Fruit fly (Drosophila melanogaster) whole organism, embryonic: ENCODE measurements around the gene CG10598.

Experiments used
- Atf-2 ChIP-seq: fragments of 200-800 bp; sonication (Bioruptor generic); optimal IDR thresholded peaks from 2 replicates; lab custom pipeline; 2016; ENCODE audit warnings: missing biosample characterization, missing genetic modification characterization
- Awh ChIP-seq: fragments of 200-800 bp; sonication (Bioruptor generic); IDR thresholded peaks from 2 replicates; pipeline ENCODE4, ENCODE4 v1.3.6; 2022; ENCODE audit warnings: missing biosample characterization, missing genetic modification characterization
- B-H2 ChIP-seq: fragments of 200-800 bp; sonication (Bioruptor generic); optimal IDR thresholded peaks from 2 replicates; lab custom pipeline; 2018; ENCODE audit warnings: missing biosample characterization, mild to moderate bottlenecking, missing genetic modification characterization
- C15 ChIP-seq: fragments of 200-800 bp; sonication (Bioruptor generic); IDR thresholded peaks from 3 replicates; pipeline ENCODE4 v1.3.6; 2022; ENCODE audit warnings: missing biosample characterization, missing genetic modification characterization
- CG10366 ChIP-seq: fragments of 200-800 bp; sonication (Bioruptor generic); IDR thresholded peaks from 2 replicates; pipeline ENCODE4 v1.3.6; 2022; ENCODE audit warnings: missing biosample characterization, missing genetic modification characterization
- CG10654 ChIP-seq: fragments of 200-800 bp; sonication (Bioruptor generic); optimal IDR thresholded peaks from 2 replicates; lab custom pipeline; 2016; ENCODE audit warnings: missing biosample characterization, missing genetic modification characterization
- CG11695 ChIP-seq: fragments of 200-800 bp; sonication (Bioruptor generic); IDR thresholded peaks from 3 replicates; pipeline ENCODE4 v1.3.6; 2022; ENCODE audit warnings: missing biosample characterization, missing genetic modification characterization
- CG13424 ChIP-seq: fragments of 200-800 bp; sonication (Bioruptor generic); optimal IDR thresholded peaks from 2 replicates; lab custom pipeline; 2019; ENCODE audit warnings: missing biosample characterization, mild to moderate bottlenecking, missing genetic modification characterization, moderate library complexity
- CG1603 ChIP-seq: fragments of 200-800 bp; sonication (Bioruptor generic); optimal IDR thresholded peaks from 2 replicates; lab custom pipeline; 2019; ENCODE audit warnings: missing biosample characterization, mild to moderate bottlenecking, missing genetic modification characterization, moderate library complexity
- CG1647 ChIP-seq: fragments of 200-800 bp; sonication (Bioruptor generic); optimal IDR thresholded peaks from 3 replicates; lab custom pipeline; 2016; ENCODE audit warnings: missing biosample characterization, missing genetic modification characterization
- CG16779 ChIP-seq: fragments of 200-800 bp; sonication (Bioruptor generic); IDR thresholded peaks from 2 replicates; pipeline ENCODE4 v1.3.6; 2022; ENCODE audit warnings: missing biosample characterization, missing genetic modification characterization
- CG17328 ChIP-seq: fragments of 200-800 bp; sonication (Bioruptor generic); IDR thresholded peaks from 2 replicates; pipeline ENCODE4 v1.3.6; 2022; ENCODE audit warnings: missing biosample characterization, missing genetic modification characterization
- CG1792 ChIP-seq: fragments of 200-800 bp; sonication (Bioruptor generic); optimal IDR thresholded peaks from 2 replicates; lab custom pipeline; 2016; ENCODE audit warnings: missing biosample characterization, missing genetic modification characterization
- CG18619 ChIP-seq: fragments of 200-800 bp; sonication (Bioruptor generic); optimal IDR thresholded peaks from 3 replicates; lab custom pipeline; 2017; ENCODE audit warnings: missing biosample characterization, mild to moderate bottlenecking, missing genetic modification characterization
- CG32767 ChIP-seq: fragments of 200-800 bp; sonication (Bioruptor generic); IDR thresholded peaks from 2 replicates; pipeline ENCODE4 v1.3.6; 2022; ENCODE audit warnings: missing biosample characterization, missing genetic modification characterization
- CG3281 ChIP-seq: fragments of 200-800 bp; sonication (Bioruptor generic); optimal IDR thresholded peaks from 3 replicates; lab custom pipeline; 2017; ENCODE audit warnings: missing biosample characterization, mild to moderate bottlenecking, missing genetic modification characterization
- CG3847 ChIP-seq: fragments of 200-800 bp; sonication (Bioruptor generic); IDR thresholded peaks from 2 replicates; pipeline ENCODE4 v1.3.6; 2022; ENCODE audit warnings: missing biosample characterization, missing genetic modification characterization
- CG4404 ChIP-seq: fragments of 200-800 bp; sonication (Bioruptor generic); IDR thresholded peaks from 2 replicates; pipeline ENCODE4 v1.3.6; 2022; ENCODE audit warnings: missing biosample characterization, missing genetic modification characterization
- CG6765 ChIP-seq: fragments of 200-800 bp; sonication (Bioruptor generic); optimal IDR thresholded peaks from 3 replicates; lab custom pipeline; 2017; ENCODE audit warnings: missing biosample characterization, mild to moderate bottlenecking, missing genetic modification characterization
- CG7556 ChIP-seq: fragments of 200-800 bp; sonication (Bioruptor generic); optimal IDR thresholded peaks from 2 replicates; lab custom pipeline; 2017; ENCODE audit warnings: missing biosample characterization, mild to moderate bottlenecking, missing genetic modification characterization
- CG7928 ChIP-seq: fragments of 200-800 bp; sonication (Bioruptor generic); optimal IDR thresholded peaks from 2 replicates; lab custom pipeline; 2017; ENCODE audit warnings: missing biosample characterization, mild to moderate bottlenecking, missing genetic modification characterization
- D ChIP-seq, 2 experiments: fragments of 200-800 bp in 1 of 2; fragments of >200 bp in 1 of 2; sonication (Bioruptor generic) in 1 of 2; optimal IDR thresholded peaks; 2 replicates in 1 of 2; 3 replicates in 1 of 2; lab custom pipeline; 2017; ENCODE audit warnings: mild to moderate bottlenecking in 1 of 2, missing biosample characterization in 1 of 2, missing genetic modification characterization in 1 of 2, missing genetic modification reagents in 1 of 2
- Dek ChIP-seq: fragments of 200-800 bp; sonication (Bioruptor generic); optimal IDR thresholded peaks from 3 replicates; lab custom pipeline; 2019; ENCODE audit warnings: missing biosample characterization, mild to moderate bottlenecking, missing genetic modification characterization, moderate library complexity
- Hr51 ChIP-seq, 2 experiments: fragments of 200-800 bp; sonication (Bioruptor generic); optimal IDR thresholded peaks; 2 replicates in 1 of 2; 3 replicates in 1 of 2; lab custom pipeline; 2016 to 2018; ENCODE audit warnings: missing biosample characterization in 2 of 2, missing genetic modification characterization in 2 of 2, mild to moderate bottlenecking in 1 of 2, moderate library complexity in 1 of 2
- MBD-R2 ChIP-seq: fragments of 200-800 bp; sonication (Bioruptor generic); IDR thresholded peaks from 2 replicates; pipeline ENCODE4 v1.3.6; 2022; ENCODE audit warnings: missing biosample characterization, missing genetic modification characterization
- Mes4 ChIP-seq: fragments of 200-800 bp; sonication (Bioruptor generic); optimal IDR thresholded peaks from 2 replicates; lab custom pipeline; 2016; ENCODE audit warnings: missing biosample characterization, missing genetic modification characterization
- NFAT ChIP-seq: fragments of 200-800 bp; sonication (Bioruptor generic); IDR thresholded peaks from 2 replicates; pipeline ENCODE4 v1.3.6; 2022; ENCODE audit warnings: missing biosample characterization, missing genetic modification characterization
- Opbp ChIP-seq: fragments of 200-800 bp; sonication (Bioruptor generic); IDR thresholded peaks from 3 replicates; pipeline ENCODE4 v1.3.6; 2022; ENCODE audit warnings: missing biosample characterization, missing genetic modification characterization; ENCODE audit not compliant: partially characterized antibody
- Ravus ChIP-seq: fragments of 200-800 bp; sonication (Bioruptor generic); IDR thresholded peaks from 2 replicates; pipeline ENCODE4 v1.3.6; 2022; ENCODE audit warnings: missing biosample characterization, missing genetic modification characterization
- Scr ChIP-seq: fragments of 200-800 bp; sonication (Bioruptor generic); IDR thresholded peaks from 2 replicates; pipeline ENCODE4 v1.3.6; 2022; ENCODE audit warnings: missing biosample characterization, missing genetic modification characterization; ENCODE audit not compliant: partially characterized antibody
- Side ChIP-seq: fragments of 200-800 bp; sonication (Bioruptor generic); optimal IDR thresholded peaks from 2 replicates; lab custom pipeline; 2016; ENCODE audit warnings: missing biosample characterization, missing genetic modification characterization
- bab2 ChIP-seq: fragments of 200-800 bp; sonication (Bioruptor generic); optimal IDR thresholded peaks from 2 replicates; lab custom pipeline; 2016; ENCODE audit warnings: missing biosample characterization, missing genetic modification characterization
- btn ChIP-seq: fragments of 200-800 bp; sonication (Bioruptor generic); optimal IDR thresholded peaks from 2 replicates; lab custom pipeline; 2016; ENCODE audit warnings: missing biosample characterization, missing genetic modification characterization
- danr ChIP-seq: fragments of 200-800 bp; sonication (Bioruptor generic); IDR thresholded peaks from 2 replicates; pipeline ENCODE4 v1.3.6; 2022; ENCODE audit warnings: missing biosample characterization, missing genetic modification characterization
- dpn ChIP-seq, 2 experiments: fragments of 200-800 bp; sonication (Bioruptor generic); optimal IDR thresholded peaks; 3 replicates each; lab custom pipeline; 2016; ENCODE audit warnings: missing biosample characterization in 2 of 2, missing genetic modification characterization in 2 of 2
- hkb ChIP-seq, 2 experiments: fragments of 200-800 bp in 1 of 2; fragments of >200 bp in 1 of 2; sonication (Bioruptor generic) in 1 of 2; IDR thresholded peaks in 1 of 2; optimal IDR thresholded peaks in 1 of 2; 2 replicates each; pipeline versions ENCODE4 v1.3.6 to Lab custom; 2017 to 2022; ENCODE audit warnings: missing biosample characterization in 1 of 2, missing genetic modification characterization in 1 of 2
- inv ChIP-seq: fragments of 200-800 bp; sonication (Bioruptor generic); IDR thresholded peaks from 2 replicates; pipeline ENCODE4 v1.3.6; 2022; ENCODE audit warnings: missing biosample characterization, missing genetic modification characterization; ENCODE audit not compliant: partially characterized antibody
- lola ChIP-seq, 3 experiments: fragments of >200 bp in 2 of 3; fragments of 200-800 bp in 1 of 3; sonication (Bioruptor generic) in 1 of 3; optimal IDR thresholded peaks; 2 replicates each; lab custom pipeline; 2017 to 2019; ENCODE audit warnings: missing biosample characterization in 3 of 3, missing genetic modification characterization in 3 of 3, mild to moderate bottlenecking in 1 of 3, moderate library complexity in 1 of 3
- mirr ChIP-seq: fragments of 200-800 bp; sonication (Bioruptor generic); optimal IDR thresholded peaks from 3 replicates; lab custom pipeline; 2018; ENCODE audit warnings: missing biosample characterization, mild to moderate bottlenecking, missing genetic modification characterization
- nmo ChIP-seq: fragments of 200-800 bp; sonication (Bioruptor generic); optimal IDR thresholded peaks from 2 replicates; lab custom pipeline; 2018; ENCODE audit warnings: missing biosample characterization, mild to moderate bottlenecking, missing genetic modification characterization, moderate library complexity
- nom ChIP-seq: fragments of 200-800 bp; sonication (Bioruptor generic); optimal IDR thresholded peaks from 2 replicates; lab custom pipeline; 2017; ENCODE audit warnings: missing biosample characterization, missing genetic modification characterization, mild to moderate bottlenecking, moderate library complexity, missing genetic modification reagents
- oc ChIP-seq: fragments of 200-800 bp; sonication (Bioruptor generic); optimal IDR thresholded peaks from 2 replicates; lab custom pipeline; 2018; ENCODE audit warnings: missing biosample characterization, mild to moderate bottlenecking, missing genetic modification characterization, moderate library complexity
- ranshi ChIP-seq: fragments of 200-800 bp; sonication (Bioruptor generic); IDR thresholded peaks from 2 replicates; pipeline ENCODE4 v1.3.6; 2022; ENCODE audit warnings: missing biosample characterization, missing genetic modification characterization
- sens ChIP-seq: fragments of 200-800 bp; sonication (Bioruptor generic); peaks from one replicate; lab custom pipeline; 2016; ENCODE audit warnings: missing biosample characterization, missing genetic modification characterization
- shn ChIP-seq: fragments of 200-800 bp; sonication (Bioruptor generic); optimal IDR thresholded peaks from 3 replicates; lab custom pipeline; 2016; ENCODE audit warnings: missing biosample characterization, missing genetic modification characterization
- sob ChIP-seq: fragments of 200-800 bp; sonication (Bioruptor generic); IDR thresholded peaks from 2 replicates; pipeline ENCODE4 v1.3.6; 2022; ENCODE audit warnings: missing biosample characterization, missing genetic modification characterization
- sug ChIP-seq: fragments of 200-800 bp; optimal IDR thresholded peaks from 2 replicates; lab custom pipeline; 2019; ENCODE audit warnings: missing biosample characterization, mild to moderate bottlenecking, missing genetic modification characterization, moderate library complexity
- tap ChIP-seq: fragments of 200-800 bp; optimal IDR thresholded peaks from 3 replicates; lab custom pipeline; 2019; ENCODE audit warnings: missing biosample characterization, mild to moderate bottlenecking, missing genetic modification characterization, moderate library complexity
- wek ChIP-seq: fragments of 200-800 bp; sonication (Bioruptor generic); optimal IDR thresholded peaks from 3 replicates; lab custom pipeline; 2018; ENCODE audit warnings: missing biosample characterization, mild to moderate bottlenecking, missing genetic modification characterization, moderate library complexity
- zfh2 ChIP-seq: fragments of 200-800 bp; sonication (Bioruptor generic); optimal IDR thresholded peaks from 2 replicates; lab custom pipeline; 2016; ENCODE audit warnings: missing biosample characterization, missing genetic modification characterization

The CG10598 gene

DNA sequence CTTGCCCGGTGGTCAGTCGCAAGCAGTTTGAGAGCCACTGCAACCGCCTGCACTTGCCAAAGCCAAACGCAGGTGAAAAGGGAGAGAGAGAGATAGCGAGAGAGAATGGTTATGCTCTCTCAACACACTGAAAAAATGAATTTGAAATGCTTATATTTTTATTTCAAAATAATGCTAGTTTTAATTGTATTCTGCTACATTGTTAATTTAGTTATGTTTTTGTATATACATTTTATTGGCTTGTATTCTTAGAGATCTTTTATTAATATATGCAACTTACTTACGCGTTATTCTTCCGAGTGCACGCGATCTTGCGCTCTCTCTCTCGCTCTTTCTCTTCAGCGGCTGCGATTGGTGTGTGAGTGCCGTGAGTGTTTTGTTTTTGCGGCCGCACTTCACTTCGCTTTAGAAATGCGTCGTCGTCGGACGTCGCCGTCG lies 48.2 kb downstream of the CG10598 start (continued):
- no peak for TF ChIP-seq inv (GFP tag; lab: Robert Waterston, UW)
- TF ChIP-seq tap (tag; lab: Kevin White, UChicago), result peak; percentile 99
- TF ChIP-seq CG7556, result no peak
- TF ChIP-seq lola (GFP tag; optimal IDR thresholded peaks at IDR 0.05; lab: Kevin White, UChicago), result no peak
- peak; percentile 82 for TF ChIP-seq sug
- TF ChIP-seq CG1603 (tag; lab: Kevin White, UChicago), result peak; percentile 96
- peak; percentile 38; the same call in 1 of the 2 replicates for TF ChIP-seq CG3847 (GFP tag; lab: Robert Waterston, UW)
- peak; percentile 99 for TF ChIP-seq nmo (GFP tag; lab: Kevin White, UChicago)
- TF ChIP-seq zfh2 (GFP tag; lab: Kevin White, UChicago), result no peak
- TF ChIP-seq CG10366 (GFP tag; lab: Robert Waterston, UW), result peak; percentile 98
- no peak for TF ChIP-seq hkb (optimal IDR thresholded peaks at IDR 0.05; lab: Kevin White, UChicago)
- TF ChIP-seq hkb (GFP tag; IDR thresholded peaks at IDR 0.05; lab: Robert Waterston, UW), result peak; percentile 99
- TF ChIP-seq Dek (tag; lab: Kevin White, UChicago), result no peak
- TF ChIP-seq CG1647 (GFP tag; lab: Kevin White, UChicago), result peak; percentile 93
- peak in 1 of 2 experiments; percentile 94 for TF ChIP-seq dpn (GFP tag; optimal IDR thresholded peaks at IDR 0.05; lab: Kevin White, UChicago)
- no peak for TF ChIP-seq D (optimal IDR thresholded peaks at IDR 0.05; lab: Kevin White, UChicago)
- TF ChIP-seq D (GFP tag; optimal IDR thresholded peaks at IDR 0.05; lab: Kevin White, UChicago), result peak; percentile 97
- no peak for TF ChIP-seq wek (GFP tag; lab: Kevin White, UChicago)
- peak; percentile 91 for TF ChIP-seq Side (GFP tag; lab: Kevin White, UChicago)
- TF ChIP-seq C15 (GFP tag; lab: Robert Waterston, UW), result peak; percentile 96
- TF ChIP-seq oc (tag; lab: Kevin White, UChicago), result no peak
- peak; percentile 94 for TF ChIP-seq CG3281 (GFP tag; lab: Kevin White, UChicago)
- TF ChIP-seq Opbp (GFP tag; lab: Robert Waterston, UW), result no peak
- TF ChIP-seq MBD-R2, result peak; percentile 98
- TF ChIP-seq ranshi, result peak; percentile 99
- TF ChIP-seq CG13424 (tag; lab: Kevin White, UChicago), result peak; percentile 99
- peak; percentile 80 for TF ChIP-seq btn
- peak; percentile 98 for TF ChIP-seq bab2 (GFP tag; lab: Kevin White, UChicago)
- peak; percentile 99 for TF ChIP-seq sens (GFP tag; lab: Kevin White, UChicago)
- peak; percentile 94 for TF ChIP-seq nom (GFP tag; lab: Kevin White, UChicago)
- peak; percentile 62 for TF ChIP-seq mirr (GFP tag; lab: Kevin White, UChicago)
- TF ChIP-seq NFAT (GFP tag; lab: Robert Waterston, UW), result peak; percentile 96
- no peak for TF ChIP-seq Atf-2 (GFP tag; lab: Kevin White, UChicago)
- TF ChIP-seq Scr (GFP tag; lab: Robert Waterston, UW), result no peak
- peak; percentile 98 for TF ChIP-seq CG4404 (GFP tag; lab: Robert Waterston, UW)
- peak; percentile 91 for TF ChIP-seq CG6765 (GFP tag; lab: Kevin White, UChicago)
- TF ChIP-seq CG10654 (GFP tag; lab: Kevin White, UChicago), result peak; percentile 97
- TF ChIP-seq sob (GFP tag; lab: Robert Waterston, UW), result peak; percentile 99
- TF ChIP-seq CG11695 (GFP tag; lab: Robert Waterston, UW), result peak; percentile 99
- no peak for TF ChIP-seq Mes4 (GFP tag; lab: Kevin White, UChicago)
- peak; percentile 91 for TF ChIP-seq CG16779
- peak; percentile 98 for TF ChIP-seq danr (GFP tag; lab: Robert Waterston, UW)
- TF ChIP-seq CG32767 (GFP tag; lab: Robert Waterston, UW), result peak; percentile 89
- TF ChIP-seq shn, result no peak
- TF ChIP-seq Awh (GFP tag; lab: Robert Waterston, UW), result peak; percentile 99
- peak; percentile 56 for TF ChIP-seq B-H2 (GFP tag; lab: Kevin White, UChicago)
- peak; percentile 88 for TF ChIP-seq CG1792 (GFP tag; lab: Kevin White, UChicago)
- no peak for TF ChIP-seq Hr51 (GFP tag; optimal IDR thresholded peaks at IDR 0.05; lab: Kevin White, UChicago)
- peak; percentile 64 for TF ChIP-seq CG7928 (GFP tag; lab: Kevin White, UChicago)
- peak; percentile 96 for TF ChIP-seq Ravus
- no peak for TF ChIP-seq CG17328 (GFP tag; lab: Robert Waterston, UW)
- no peak for TF ChIP-seq CG18619
